Worm (Caenorhabditis elegans) whole organism, L4/young adult: ENCODE data around the gene apt-9.

Experiments used
- W03F9.2 ChIP-seq: fragments of 150-350 bp; optimal IDR thresholded peaks from 2 replicates; lab custom pipeline; 2014; ENCODE audit warnings: missing biosample characterization, missing genetic modification characterization
- dao-5 ChIP-seq: sonication (generic microtip); optimal IDR thresholded peaks from 2 replicates; lab custom pipeline; 2016; ENCODE audit warnings: missing genotype, missing genetic modification characterization, moderate library complexity, missing compliant biosample characterization
- him-1 ChIP-seq: sonication (generic microtip); optimal IDR thresholded peaks from 2 replicates; lab custom pipeline; 2016; ENCODE audit warnings: missing genotype, missing genetic modification reagents, missing genetic modification characterization, missing compliant biosample characterization

The apt-9 gene

ce11 chrX:11047183-11047582 lies 21.1 kb upstream of the apt-9 start, which contains the start of gene clc-1:
clc-1 (plus strand) TSS chrX:11047446.
- TF ChIP-seq W03F9.2 (tag; lab: Kevin White, UChicago) (no peak), him-1 (tag; lab: Kevin White, UChicago) (no peak), dao-5 (tag; lab: Kevin White, UChicago) (no peak)

- no peak for TF ChIP-seq dao-5 (tag; lab: Kevin White, UChicago)
- no peak for TF ChIP-seq him-1 (tag; lab: Kevin White, UChicago)
- TF ChIP-seq W03F9.2 (tag; lab: Kevin White, UChicago) = no peak
These were observed 18.0 kb upstream of the apt-9 start for ce11 chrX:11050335-11050734.

- TF ChIP-seq dao-5 (tag; lab: Kevin White, UChicago) = no peak
- no peak for TF ChIP-seq him-1 (tag; lab: Kevin White, UChicago)
- TF ChIP-seq W03F9.2 (tag; lab: Kevin White, UChicago) = no peak
These were observed 14.7 kb upstream of the apt-9 start, which contains the start of gene C09F12.2 for ce11 chrX:11053615-11054014. C09F12.2 (plus strand) TSS chrX:11053915.

- no peak for TF ChIP-seq him-1 (tag; lab: Kevin White, UChicago)
- no peak for TF ChIP-seq W03F9.2 (tag; lab: Kevin White, UChicago)
- no peak for TF ChIP-seq dao-5 (tag; lab: Kevin White, UChicago)
These were observed 11.3 kb upstream of the apt-9 start, which contains the start of gene lpr-3 for ce11 chrX:11057028-11057427. lpr-3 (plus strand) TSS chrX:11057401.

- no peak for TF ChIP-seq W03F9.2 (tag; lab: Kevin White, UChicago)
- no peak for TF ChIP-seq dao-5 (tag; lab: Kevin White, UChicago)
- TF ChIP-seq him-1 (tag; lab: Kevin White, UChicago) = no peak
These were observed 8.6 kb upstream of the apt-9 start, which contains the start of gene lpr-6 for ce11 chrX:11059744-11060143. lpr-6 (plus strand) TSS chrX:11059994.

ce11 chrX:11060940-11061339 lies 7.4 kb upstream of the apt-9 start:
- TF ChIP-seq him-1 (tag; lab: Kevin White, UChicago) = no peak
- TF ChIP-seq W03F9.2 (tag; lab: Kevin White, UChicago) = no peak
- no peak for TF ChIP-seq dao-5 (tag; lab: Kevin White, UChicago)

ce11 chrX:11061904-11062303 lies 6.4 kb upstream of the apt-9 start, which contains the start of gene lpr-5:
lpr-5 (plus strand) TSS chrX:11062123.
- TF ChIP-seq dao-5 (tag; lab: Kevin White, UChicago) (no peak), him-1 (tag; lab: Kevin White, UChicago) (no peak), W03F9.2 (tag; lab: Kevin White, UChicago) (no peak)

ce11 chrX:11064799-11065198 lies 3.5 kb upstream of the apt-9 start, which contains the start of gene lpr-4:
lpr-4 (plus strand) TSS chrX:11065126.
- TF ChIP-seq W03F9.2 (tag; lab: Kevin White, UChicago) = no peak
- no peak for TF ChIP-seq dao-5 (tag; lab: Kevin White, UChicago)
- no peak for TF ChIP-seq him-1 (tag; lab: Kevin White, UChicago)

ce11 chrX:11067256-11067655 lies 1.1 kb upstream of the apt-9 start:
- TF ChIP-seq him-1 (tag; lab: Kevin White, UChicago) (no peak), dao-5 (tag; lab: Kevin White, UChicago) (no peak), W03F9.2 (tag; lab: Kevin White, UChicago) (no peak)

ce11 chrX:11072701-11073100 lies 4.4 kb downstream of the apt-9 start:
- TF ChIP-seq W03F9.2 (tag; lab: Kevin White, UChicago) = no peak
- TF ChIP-seq him-1 (tag; lab: Kevin White, UChicago) = no peak
- TF ChIP-seq dao-5 (tag; lab: Kevin White, UChicago) = no peak

- no peak for TF ChIP-seq him-1 (tag; lab: Kevin White, UChicago)
- no peak for TF ChIP-seq dao-5 (tag; lab: Kevin White, UChicago)
- no peak for TF ChIP-seq W03F9.2 (tag; lab: Kevin White, UChicago)
These were observed 5.0 kb downstream of the apt-9 start, which contains the start of gene W04G3.5 for ce11 chrX:11073358-11073757. W04G3.5 (plus strand) TSS chrX:11073658.

- TF ChIP-seq dao-5 (tag; lab: Kevin White, UChicago) (no peak), W03F9.2 (tag; lab: Kevin White, UChicago) (no peak)
These were observed 8.2 kb downstream of the apt-9 start, which contains the start of gene W04G3.12 for ce11 chrX:11076491-11076890. W04G3.12 (minus strand) TSS chrX:11076801.

ce11 chrX:11078150-11078549 lies 9.8 kb downstream of the apt-9 start, which contains the start of gene W04G3.10:
W04G3.10 (minus strand) TSS chrX:11078250.
- TF ChIP-seq dao-5 (tag; lab: Kevin White, UChicago) = no peak
- TF ChIP-seq him-1 (tag; lab: Kevin White, UChicago) = no peak
- TF ChIP-seq W03F9.2 (tag; lab: Kevin White, UChicago) = no peak

ce11 chrX:11079667-11080066 lies 11.3 kb downstream of the apt-9 start, which contains the start of gene W04G3.13:
W04G3.13 (minus strand) TSS chrX:11079767.
- no peak for TF ChIP-seq W03F9.2 (tag; lab: Kevin White, UChicago)
- TF ChIP-seq him-1 (tag; lab: Kevin White, UChicago) = no peak
- no peak for TF ChIP-seq dao-5 (tag; lab: Kevin White, UChicago)
